Fruit fly (Drosophila melanogaster) whole organism, embryonic: Measurements from ENCODE around the gene CG8952.

Experiments
- Aef1 ChIP-seq: fragments of 200-800 bp; sonication (Bioruptor generic); IDR thresholded peaks from 3 replicates; pipeline ENCODE4 v1.3.6; 2022; ENCODE audit warnings: missing biosample characterization, missing genetic modification characterization
- B-H1 ChIP-seq: fragments of 200-800 bp; sonication (Bioruptor generic); IDR thresholded peaks from 3 replicates; pipeline ENCODE4 v1.3.6; 2022; ENCODE audit warnings: missing biosample characterization, missing genetic modification characterization
- BEAF-32 ChIP-seq: fragments of 200-800 bp; sonication (Bioruptor generic); optimal IDR thresholded peaks from 3 replicates; lab custom pipeline; 2017; ENCODE audit warnings: missing biosample characterization, missing genetic modification characterization, mild to moderate bottlenecking, moderate library complexity, missing genetic modification reagents
- CG10462 ChIP-seq: fragments of 200-800 bp; sonication (Bioruptor generic); optimal IDR thresholded peaks from 2 replicates; lab custom pipeline; 2016; ENCODE audit warnings: missing biosample characterization, missing genetic modification characterization
- CG12391 ChIP-seq: fragments of 200-800 bp; sonication (Bioruptor generic); optimal IDR thresholded peaks from 3 replicates; lab custom pipeline; 2018; ENCODE audit warnings: missing biosample characterization, mild to moderate bottlenecking, missing genetic modification characterization, moderate library complexity
- CG1529 ChIP-seq: fragments of 200-800 bp; sonication (Bioruptor generic); optimal IDR thresholded peaks from 3 replicates; lab custom pipeline; 2018; ENCODE audit warnings: missing biosample characterization, missing genetic modification characterization
- CG17385 ChIP-seq: fragments of 200-800 bp; sonication (Bioruptor generic); optimal IDR thresholded peaks from 3 replicates; lab custom pipeline; 2018; ENCODE audit warnings: missing biosample characterization, mild to moderate bottlenecking, missing genetic modification characterization
- CG2875 ChIP-seq: fragments of 200-800 bp; sonication (Bioruptor generic); optimal IDR thresholded peaks from 2 replicates; lab custom pipeline; 2017; ENCODE audit warnings: missing biosample characterization, mild to moderate bottlenecking, missing genetic modification characterization, missing genetic modification reagents
- CG3726 ChIP-seq: fragments of 200-800 bp; sonication (Bioruptor generic); IDR thresholded peaks from 3 replicates; pipeline ENCODE4, ENCODE4 v1.3.6; 2022; ENCODE audit warnings: missing biosample characterization, missing genetic modification characterization
- CG3838 ChIP-seq: fragments of 200-800 bp; sonication (Bioruptor generic); optimal IDR thresholded peaks from 3 replicates; lab custom pipeline; 2016; ENCODE audit warnings: missing biosample characterization, missing genetic modification characterization
- CG42726 ChIP-seq: fragments of 200-800 bp; sonication (Bioruptor generic); IDR thresholded peaks from 2 replicates; pipeline ENCODE4 v1.3.6; 2022; ENCODE audit warnings: missing biosample characterization, missing genetic modification characterization; ENCODE audit not compliant: partially characterized antibody
- CG4360 ChIP-seq: fragments of 200-800 bp; sonication (Bioruptor generic); IDR thresholded peaks from 2 replicates; pipeline ENCODE4 v1.3.6; 2022; ENCODE audit warnings: missing biosample characterization, missing genetic modification characterization
- CG6813 ChIP-seq: fragments of 200-800 bp; sonication (Bioruptor generic); optimal IDR thresholded peaks from 2 replicates; lab custom pipeline; 2017; ENCODE audit warnings: missing biosample characterization, missing genetic modification characterization, mild to moderate bottlenecking, moderate library complexity, missing genetic modification reagents
- CG7372 ChIP-seq: fragments of 200-800 bp; sonication (Bioruptor generic); IDR thresholded peaks from 2 replicates; pipeline ENCODE4 v1.3.6; 2022; ENCODE audit warnings: missing biosample characterization, missing genetic modification characterization
- CG8944 ChIP-seq: fragments of 200-800 bp; sonication (Bioruptor generic); optimal IDR thresholded peaks from 3 replicates; lab custom pipeline; 2016; ENCODE audit warnings: missing biosample characterization, missing genetic modification characterization
- CG9609 ChIP-seq: fragments of 200-800 bp; sonication (Bioruptor generic); optimal IDR thresholded peaks from 3 replicates; lab custom pipeline; 2016; ENCODE audit warnings: missing biosample characterization, missing genetic modification characterization
- CG9932 ChIP-seq: fragments of 200-800 bp; sonication (Bioruptor generic); IDR thresholded peaks from 2 replicates; pipeline ENCODE4 v1.3.6; 2022; ENCODE audit warnings: missing biosample characterization, missing genetic modification characterization
- CoRest ChIP-seq: fragments of 200-800 bp; sonication (Bioruptor generic); optimal IDR thresholded peaks from 3 replicates; lab custom pipeline; 2018; ENCODE audit warnings: missing biosample characterization, mild to moderate bottlenecking, missing genetic modification characterization, moderate library complexity
- Dek ChIP-seq: fragments of 200-800 bp; sonication (Bioruptor generic); optimal IDR thresholded peaks from 3 replicates; lab custom pipeline; 2019; ENCODE audit warnings: missing biosample characterization, mild to moderate bottlenecking, missing genetic modification characterization, moderate library complexity
- Dll ChIP-seq: fragments of 200-800 bp; sonication (Bioruptor generic); IDR thresholded peaks from 4 replicates; pipeline ENCODE4 v1.3.6; 2022; ENCODE audit warnings: missing biosample characterization, missing genetic modification characterization; ENCODE audit not compliant: partially characterized antibody
- Fer1 ChIP-seq: fragments of 200-800 bp; sonication (Bioruptor generic); optimal IDR thresholded peaks from 2 replicates; lab custom pipeline; 2017; ENCODE audit warnings: missing biosample characterization, mild to moderate bottlenecking, missing genetic modification characterization
- Hr3 ChIP-seq: fragments of 200-800 bp; sonication (Bioruptor generic); optimal IDR thresholded peaks from 3 replicates; lab custom pipeline; 2016; ENCODE audit warnings: missing biosample characterization, missing genetic modification characterization
- Hr39 ChIP-seq: fragments of >200 bp; optimal IDR thresholded peaks from 2 replicates; lab custom pipeline; 2017
- Hr51 ChIP-seq, 2 experiments: fragments of 200-800 bp; sonication (Bioruptor generic); optimal IDR thresholded peaks; 2 replicates in 1 of 2; 3 replicates in 1 of 2; lab custom pipeline; 2016 to 2018; ENCODE audit warnings: missing biosample characterization in 2 of 2, missing genetic modification characterization in 2 of 2, mild to moderate bottlenecking in 1 of 2, moderate library complexity in 1 of 2
- Hr78 ChIP-seq, 2 experiments: fragments of 200-800 bp in 1 of 2; fragments of >200 bp in 1 of 2; sonication (Bioruptor generic) in 1 of 2; optimal IDR thresholded peaks; 2 replicates each; lab custom pipeline; 2017 to 2019; ENCODE audit warnings: missing biosample characterization in 2 of 2, missing genetic modification characterization in 2 of 2, mild to moderate bottlenecking in 1 of 2, moderate library complexity in 1 of 2
- Kr ChIP-seq: fragments of 200-800 bp; sonication (Bioruptor generic); optimal IDR thresholded peaks from 2 replicates; lab custom pipeline; 2017; ENCODE audit warnings: missing biosample characterization, mild to moderate bottlenecking, missing genetic modification characterization
- MBD-R2 ChIP-seq: fragments of 200-800 bp; sonication (Bioruptor generic); IDR thresholded peaks from 2 replicates; pipeline ENCODE4 v1.3.6; 2022; ENCODE audit warnings: missing biosample characterization, missing genetic modification characterization
- Mes4 ChIP-seq: fragments of 200-800 bp; sonication (Bioruptor generic); optimal IDR thresholded peaks from 2 replicates; lab custom pipeline; 2016; ENCODE audit warnings: missing biosample characterization, missing genetic modification characterization
- Rx ChIP-seq: fragments of 200-800 bp; sonication (Bioruptor generic); IDR thresholded peaks from 2 replicates; pipeline ENCODE4 v1.3.6; 2022; ENCODE audit warnings: missing biosample characterization, missing genetic modification characterization
- Ssrp ChIP-seq: fragments of 200-800 bp; sonication (Bioruptor generic); optimal IDR thresholded peaks from 2 replicates; lab custom pipeline; 2018; ENCODE audit warnings: missing biosample characterization, mild to moderate bottlenecking, missing genetic modification characterization, moderate library complexity
- chn ChIP-seq: fragments of 200-800 bp; sonication (Bioruptor generic); optimal IDR thresholded peaks from 2 replicates; lab custom pipeline; 2016; ENCODE audit warnings: missing biosample characterization, missing genetic modification characterization
- croc ChIP-seq: fragments of 200-800 bp; sonication (Bioruptor generic); conservative IDR thresholded peaks from 3 replicates; pipeline ENCODE4 v1.3.6; 2022; ENCODE audit warnings: missing biosample characterization, missing genetic modification characterization
- dpn ChIP-seq, 2 experiments: fragments of 200-800 bp; sonication (Bioruptor generic); optimal IDR thresholded peaks; 3 replicates each; lab custom pipeline; 2016; ENCODE audit warnings: missing biosample characterization in 2 of 2, missing genetic modification characterization in 2 of 2
- fd3F ChIP-seq: fragments of 200-800 bp; sonication (Bioruptor generic); optimal IDR thresholded peaks from 2 replicates; lab custom pipeline; 2018; ENCODE audit warnings: missing biosample characterization, mild to moderate bottlenecking, missing genetic modification characterization, moderate library complexity
- fu2 ChIP-seq: fragments of 200-800 bp; sonication (Bioruptor generic); optimal IDR thresholded peaks from 2 replicates; lab custom pipeline; 2016; ENCODE audit warnings: missing biosample characterization, missing genetic modification characterization
- grau ChIP-seq: fragments of 200-800 bp; optimal IDR thresholded peaks from 3 replicates; lab custom pipeline; 2019; ENCODE audit warnings: missing biosample characterization, mild to moderate bottlenecking, missing genetic modification characterization, moderate library complexity
- inv ChIP-seq: fragments of 200-800 bp; sonication (Bioruptor generic); IDR thresholded peaks from 2 replicates; pipeline ENCODE4 v1.3.6; 2022; ENCODE audit warnings: missing biosample characterization, missing genetic modification characterization; ENCODE audit not compliant: partially characterized antibody
- knrl ChIP-seq: fragments of 200-800 bp; sonication (Bioruptor generic); IDR thresholded peaks from 3 replicates; pipeline ENCODE4 v1.3.6; 2022; ENCODE audit warnings: missing biosample characterization, missing genetic modification characterization; ENCODE audit not compliant: partially characterized antibody
- lilli ChIP-seq: fragments of 200-800 bp; sonication (Bioruptor generic); optimal IDR thresholded peaks from 3 replicates; lab custom pipeline; 2016; ENCODE audit warnings: missing biosample characterization, missing genetic modification characterization
- lov ChIP-seq, 2 experiments: fragments of 200-800 bp in 1 of 2; fragments of >200 bp in 1 of 2; sonication (Bioruptor generic) in 1 of 2; IDR thresholded peaks in 1 of 2; optimal IDR thresholded peaks in 1 of 2; 2 replicates in 1 of 2; 3 replicates in 1 of 2; pipeline versions ENCODE4 v1.3.6 to Lab custom; 2017 to 2022; ENCODE audit warnings: missing biosample characterization in 1 of 2, missing genetic modification characterization in 1 of 2
- mam ChIP-seq: fragments of 200-800 bp; sonication (Bioruptor generic); optimal IDR thresholded peaks from 3 replicates; lab custom pipeline; 2016; ENCODE audit warnings: missing biosample characterization, missing genetic modification characterization
- pzg ChIP-seq: fragments of 200-800 bp; sonication (Bioruptor generic); optimal IDR thresholded peaks from 3 replicates; lab custom pipeline; 2018; ENCODE audit warnings: missing biosample characterization, mild to moderate bottlenecking, missing genetic modification characterization, moderate library complexity
- scrt ChIP-seq: fragments of 200-800 bp; sonication (Bioruptor generic); optimal IDR thresholded peaks from 2 replicates; lab custom pipeline; 2018; ENCODE audit warnings: missing biosample characterization, mild to moderate bottlenecking, missing genetic modification characterization, moderate library complexity
- slbo ChIP-seq: fragments of 200-800 bp; sonication (Bioruptor generic); IDR thresholded peaks from 2 replicates; pipeline ENCODE4 v1.3.6; 2022; ENCODE audit warnings: missing biosample characterization, missing genetic modification characterization
- tap ChIP-seq: fragments of 200-800 bp; optimal IDR thresholded peaks from 3 replicates; lab custom pipeline; 2019; ENCODE audit warnings: missing biosample characterization, mild to moderate bottlenecking, missing genetic modification characterization, moderate library complexity
- tgo ChIP-seq: fragments of 200-800 bp; sonication (Bioruptor generic); IDR thresholded peaks from 3 replicates; pipeline ENCODE4 v1.3.6; 2022; ENCODE audit warnings: missing biosample characterization, missing genetic modification characterization
- tio ChIP-seq: fragments of 200-800 bp; sonication (Bioruptor generic); optimal IDR thresholded peaks from 2 replicates; lab custom pipeline; 2017; ENCODE audit warnings: missing biosample characterization, missing genetic modification characterization, inconsistent platforms
- wdn ChIP-seq: fragments of 200-800 bp; sonication (Bioruptor generic); IDR thresholded peaks from 2 replicates; pipeline ENCODE4 v1.3.6; 2022; ENCODE audit warnings: missing biosample characterization, missing genetic modification characterization

The CG8952 gene

DNA sequence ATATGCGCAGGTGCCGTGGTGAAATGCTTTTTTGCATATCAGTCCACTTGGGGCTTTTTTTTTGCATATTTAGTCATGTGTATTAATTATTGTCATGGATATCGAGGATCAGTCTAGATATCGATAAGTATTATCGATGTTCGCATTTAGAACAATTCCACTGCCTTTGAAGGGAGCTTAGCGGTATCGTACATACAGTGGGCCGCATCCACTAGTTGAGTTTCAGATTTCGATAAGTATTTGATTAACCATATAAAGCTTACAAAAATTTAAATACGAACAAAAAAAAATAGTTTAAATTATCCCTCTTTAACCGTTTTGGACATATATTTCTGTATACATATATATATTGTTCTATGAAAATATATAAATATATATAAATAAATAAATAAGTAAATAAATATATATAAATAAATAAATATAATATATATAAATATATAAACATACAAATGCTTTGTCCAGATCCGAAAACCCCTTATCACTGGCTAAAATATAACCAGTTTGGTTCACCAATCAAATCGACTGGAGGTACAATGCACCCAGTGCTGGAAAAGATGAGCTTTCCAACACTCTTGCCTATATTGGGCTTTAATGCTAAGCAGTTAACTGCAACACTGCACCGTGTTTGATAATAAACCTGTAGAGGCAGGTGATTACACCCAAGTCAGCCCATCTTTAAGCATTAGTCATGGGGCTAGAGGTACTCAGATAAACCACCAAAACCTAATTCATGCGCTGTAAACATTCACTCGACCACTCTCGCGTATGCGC, 36.8 kb upstream of the CG8952 start (continued):
- no peak for TF ChIP-seq Mes4 (GFP tag; lab: Kevin White, UChicago)
- peak in 1 of 2 experiments; percentile 14 for TF ChIP-seq dpn (GFP tag; optimal IDR thresholded peaks at IDR 0.05; lab: Kevin White, UChicago)
- TF ChIP-seq fd3F = no peak
- no peak for TF ChIP-seq fu2
- 0 out of 3 replicates have a peak, but pooled peaks have one; percentile 17 for TF ChIP-seq tgo (GFP tag; lab: Robert Waterston, UW)
- TF ChIP-seq scrt = peak; percentile 14
- TF ChIP-seq CG3838 (GFP tag; lab: Kevin White, UChicago) = no peak
- TF ChIP-seq CG17385 (GFP tag; lab: Kevin White, UChicago) = peak; percentile 36
- TF ChIP-seq tio (GFP tag; lab: Kevin White, UChicago) = no peak
- peak; percentile 6 for TF ChIP-seq Fer1
- TF ChIP-seq inv (GFP tag; lab: Robert Waterston, UW) = peak; percentile 70
- TF ChIP-seq slbo = peak; percentile 41
- TF ChIP-seq Ssrp (tag; lab: Kevin White, UChicago) = no peak
- peak in 1 of 2 experiments; percentile 30 for TF ChIP-seq Hr51 (GFP tag; optimal IDR thresholded peaks at IDR 0.05; lab: Kevin White, UChicago)
- TF ChIP-seq chn (GFP tag; lab: Kevin White, UChicago) = no peak
- peak; percentile 24 for TF ChIP-seq CG6813 (GFP tag; lab: Kevin White, UChicago)
- TF ChIP-seq CG42726 (GFP tag; lab: Robert Waterston, UW) = peak; percentile 32; the same call in 1 of the 2 replicates
- no peak for TF ChIP-seq Hr39 (lab: Kevin White, UChicago)
- no peak for TF ChIP-seq croc (GFP tag; lab: Robert Waterston, UW)
- TF ChIP-seq CG7372 = no peak
- TF ChIP-seq B-H1 (GFP tag; lab: Robert Waterston, UW) = no peak
- TF ChIP-seq CG1529 = no peak
- TF ChIP-seq CG9609 (GFP tag; lab: Kevin White, UChicago) = no peak
- peak; percentile 44 for TF ChIP-seq MBD-R2 (GFP tag; lab: Robert Waterston, UW)
- TF ChIP-seq Hr78 (GFP tag; optimal IDR thresholded peaks at IDR 0.05; lab: Kevin White, UChicago) = no peak
- TF ChIP-seq CoRest (tag; lab: Kevin White, UChicago) = peak; percentile 40
- TF ChIP-seq Dll (GFP tag; lab: Robert Waterston, UW) = peak; percentile 75; the same call in 3 of the 4 replicates
- peak; percentile 23 for TF ChIP-seq lilli
- TF ChIP-seq tap = no peak
- peak; percentile 62 for TF ChIP-seq CG9932
- no peak for TF ChIP-seq wdn
- TF ChIP-seq Hr3 = peak; percentile 25
- TF ChIP-seq Dek (tag; lab: Kevin White, UChicago) = no peak
- no peak for TF ChIP-seq CG3726 (GFP tag; lab: Robert Waterston, UW)
- TF ChIP-seq lov (optimal IDR thresholded peaks at IDR 0.05; lab: Kevin White, UChicago) = no peak
- TF ChIP-seq lov (GFP tag; IDR thresholded peaks at IDR 0.05; lab: Robert Waterston, UW) = no peak
- TF ChIP-seq CG2875 (GFP tag; lab: Kevin White, UChicago) = no peak
- TF ChIP-seq Kr (GFP tag; lab: Kevin White, UChicago) = no peak
- TF ChIP-seq CG4360 (GFP tag; lab: Robert Waterston, UW) = no peak
- peak; percentile 76 for TF ChIP-seq BEAF-32
- TF ChIP-seq Aef1 (GFP tag; lab: Robert Waterston, UW) = no peak
- TF ChIP-seq CG8944 (GFP tag; lab: Kevin White, UChicago) = no peak
- peak; percentile 71 for TF ChIP-seq knrl
- peak; percentile 15 for TF ChIP-seq mam (GFP tag; lab: Kevin White, UChicago)
- TF ChIP-seq CG12391 = peak; percentile 34
- TF ChIP-seq grau (tag; lab: Kevin White, UChicago) = peak; percentile 37
- no peak for TF ChIP-seq CG10462 (GFP tag; lab: Kevin White, UChicago)
- peak; percentile 42 for TF ChIP-seq pzg (GFP tag; lab: Kevin White, UChicago)
- no peak for TF ChIP-seq Rx (GFP tag; lab: Robert Waterston, UW)
